Worm (Caenorhabditis elegans) whole organism, mixed stage, embryonic: ENCODE measurements around the gene noah-2.

Experiments used
- M03D4.4 ChIP-seq: sonication (generic microtip); optimal IDR thresholded peaks from 2 replicates; lab custom pipeline; 2017; ENCODE audit warnings: mild to moderate bottlenecking, missing genetic modification characterization, missing compliant biosample characterization
- bed-3 ChIP-seq: fragments of 200-800 bp; sonication (Bioruptor generic); optimal IDR thresholded peaks from 3 replicates; lab custom pipeline; 2018; ENCODE audit warnings: mild to moderate bottlenecking, missing genetic modification characterization, moderate library complexity, missing compliant biosample characterization
- blmp-1 ChIP-seq: fragments of 150-350 bp; optimal IDR thresholded peaks from 2 replicates; lab custom pipeline; 2014; ENCODE audit warnings: missing biosample characterization, missing genetic modification characterization
- ceh-39 ChIP-seq: fragments of 150-350 bp; optimal IDR thresholded peaks from 2 replicates; lab custom pipeline; 2014; ENCODE audit warnings: missing biosample characterization, missing genetic modification characterization
- ceh-43 ChIP-seq: fragments of 200-800 bp; sonication (Bioruptor generic); optimal IDR thresholded peaks from 2 replicates; lab custom pipeline; 2018; ENCODE audit warnings: mild to moderate bottlenecking, missing genetic modification characterization, moderate library complexity, missing compliant biosample characterization
- ceh-83 ChIP-seq: fragments of 200-800 bp; sonication (Bioruptor generic); optimal IDR thresholded peaks from 2 replicates; lab custom pipeline; 2018; ENCODE audit warnings: mild to moderate bottlenecking, missing genetic modification characterization, missing compliant biosample characterization
- cnd-1 ChIP-seq: fragments of 200-800 bp; sonication (Bioruptor generic); optimal IDR thresholded peaks from 2 replicates; lab custom pipeline; 2018; ENCODE audit warnings: mild to moderate bottlenecking, missing genetic modification characterization, missing compliant biosample characterization
- drap-1 ChIP-seq: fragments of 200-800 bp; sonication (Bioruptor generic); optimal IDR thresholded peaks from 3 replicates; lab custom pipeline; 2018; ENCODE audit warnings: mild to moderate bottlenecking, missing genetic modification characterization, missing compliant biosample characterization
- elt-1 ChIP-seq: sonication (generic microtip); optimal IDR thresholded peaks from 2 replicates; lab custom pipeline; 2017; ENCODE audit warnings: missing genetic modification characterization, mild to moderate bottlenecking, missing compliant biosample characterization, antibody characterized with exemption, moderate library complexity, borderline replicate concordance; ENCODE audit not compliant: insufficient read depth
- elt-3 ChIP-seq: fragments of 150-350 bp; optimal IDR thresholded peaks from 2 replicates; lab custom pipeline; 2014; ENCODE audit warnings: missing biosample characterization, missing genetic modification characterization
- flh-1 ChIP-seq: fragments of 200-800 bp; sonication (Bioruptor generic); optimal IDR thresholded peaks from 2 replicates; lab custom pipeline; 2018; ENCODE audit warnings: mild to moderate bottlenecking, missing genetic modification characterization, moderate library complexity, missing compliant biosample characterization
- ham-2 ChIP-seq: fragments of 200-800 bp; sonication (Bioruptor generic); optimal IDR thresholded peaks from 2 replicates; lab custom pipeline; 2018; ENCODE audit warnings: mild to moderate bottlenecking, missing genetic modification characterization, missing compliant biosample characterization
- hlh-1 ChIP-seq: fragments of 150-350 bp; optimal IDR thresholded peaks from 2 replicates; lab custom pipeline; 2014; ENCODE audit warnings: missing biosample characterization, missing genetic modification reagents, missing genetic modification characterization
- lin-13 ChIP-seq: fragments of 150-350 bp; optimal IDR thresholded peaks from 2 replicates; lab custom pipeline; 2014; ENCODE audit warnings: missing biosample characterization, missing genetic modification characterization
- lsy-2 ChIP-seq: fragments of 150-350 bp; optimal IDR thresholded peaks from 2 replicates; lab custom pipeline; 2014; ENCODE audit warnings: missing biosample characterization, missing genetic modification characterization
- mab-5 ChIP-seq: fragments of 150-350 bp; optimal IDR thresholded peaks from 2 replicates; lab custom pipeline; 2014; ENCODE audit warnings: missing biosample characterization, missing genetic modification characterization
- mls-2 ChIP-seq: sonication (generic microtip); optimal IDR thresholded peaks from 2 replicates; lab custom pipeline; 2016; ENCODE audit warnings: mild to moderate bottlenecking, missing genetic modification characterization, moderate library complexity, missing compliant biosample characterization
- nhr-12 ChIP-seq: fragments of 150-350 bp; optimal IDR thresholded peaks from 2 replicates; lab custom pipeline; 2014; ENCODE audit warnings: missing biosample characterization, missing genetic modification characterization
- nhr-2 ChIP-seq: fragments of 150-350 bp; optimal IDR thresholded peaks from 2 replicates; lab custom pipeline; 2014; ENCODE audit warnings: missing biosample characterization, missing genetic modification characterization
- nhr-237 ChIP-seq: fragments of 150-350 bp; optimal IDR thresholded peaks from 2 replicates; lab custom pipeline; 2014; ENCODE audit warnings: missing biosample characterization, missing genetic modification characterization
- nhr-28 ChIP-seq: fragments of 150-350 bp; optimal IDR thresholded peaks from 2 replicates; lab custom pipeline; 2014; ENCODE audit warnings: missing biosample characterization, missing genetic modification characterization
- pha-4 ChIP-seq: fragments of 150-350 bp; optimal IDR thresholded peaks from 2 replicates; lab custom pipeline; 2018; ENCODE audit warnings: missing biosample characterization, missing genetic modification reagents, missing genetic modification characterization
- sem-2 ChIP-seq: fragments of 200-800 bp; sonication (Bioruptor generic); optimal IDR thresholded peaks from 2 replicates; lab custom pipeline; 2018; ENCODE audit warnings: mild to moderate bottlenecking, missing genetic modification characterization, missing compliant biosample characterization
- snpc-4 ChIP-seq: fragments of 150-350 bp; optimal IDR thresholded peaks from 2 replicates; lab custom pipeline; 2014; ENCODE audit warnings: missing biosample characterization, missing genetic modification characterization
- sptf-1 ChIP-seq: sonication (generic microtip); optimal IDR thresholded peaks from 2 replicates; lab custom pipeline; 2017; ENCODE audit warnings: mild to moderate bottlenecking, missing genetic modification characterization, moderate library complexity, missing compliant biosample characterization
- tbx-8 ChIP-seq: fragments of 200-800 bp; sonication (Bioruptor generic); optimal IDR thresholded peaks from 2 replicates; lab custom pipeline; 2018; ENCODE audit warnings: mild to moderate bottlenecking, missing genetic modification characterization, moderate library complexity, missing compliant biosample characterization
- unc-39 ChIP-seq: fragments of 150-350 bp; optimal IDR thresholded peaks from 2 replicates; lab custom pipeline; 2014; ENCODE audit warnings: missing biosample characterization, missing genetic modification characterization
- unc-62 ChIP-seq: fragments of 150-350 bp; optimal IDR thresholded peaks from 2 replicates; lab custom pipeline; 2014; ENCODE audit warnings: missing biosample characterization, missing genetic modification reagents, missing genetic modification characterization
- zip-8 ChIP-seq: fragments of 150-350 bp; optimal IDR thresholded peaks from 2 replicates; lab custom pipeline; 2014; ENCODE audit warnings: missing biosample characterization, missing genetic modification characterization
- ztf-11 ChIP-seq: fragments of 150-350 bp; optimal IDR thresholded peaks from 2 replicates; lab custom pipeline; 2014; ENCODE audit warnings: missing biosample characterization, missing genetic modification characterization

The noah-2 gene

ce11 chrIV:14103054-14103453 lies 12.0 kb downstream of the noah-2 start, which contains the start of gene F52B11.5:
Gene F52B11.5 (minus strand): TSS chrIV:14103231.
- TF ChIP-seq nhr-12 (tag; lab: Kevin White, UChicago), result no peak
- TF ChIP-seq flh-1 (GFP tag; lab: Kevin White, UChicago), result no peak
- TF ChIP-seq ceh-43 (GFP tag; lab: Kevin White, UChicago), result no peak

- peak; percentile 34 for TF ChIP-seq blmp-1 (tag; lab: Kevin White, UChicago)
- no peak for TF ChIP-seq cnd-1 (tag; lab: Kevin White, UChicago)
- peak; percentile 90 for TF ChIP-seq ceh-39 (tag; lab: Kevin White, UChicago)
These were observed 13.7 kb downstream of the noah-2 start for ce11 chrIV:14104745-14105144.

- TF ChIP-seq cnd-1 (tag; lab: Kevin White, UChicago), result no peak
- TF ChIP-seq M03D4.4 (tag; lab: Kevin White, UChicago), result no peak
- TF ChIP-seq nhr-237 (tag; lab: Kevin White, UChicago), result no peak
- no peak for TF ChIP-seq sptf-1 (tag; lab: Kevin White, UChicago)
- TF ChIP-seq tbx-8 (GFP tag; lab: Kevin White, UChicago), result no peak
- TF ChIP-seq ztf-11 (tag; lab: Kevin White, UChicago), result no peak
- no peak for TF ChIP-seq snpc-4 (tag; lab: Kevin White, UChicago)
- no peak for TF ChIP-seq ham-2
- TF ChIP-seq ceh-83 (GFP tag; lab: Kevin White, UChicago), result no peak
- TF ChIP-seq flh-1 (GFP tag; lab: Kevin White, UChicago), result no peak
- no peak for TF ChIP-seq nhr-2 (tag; lab: Kevin White, UChicago)
- no peak for TF ChIP-seq zip-8
- no peak for TF ChIP-seq nhr-12 (tag; lab: Kevin White, UChicago)
- TF ChIP-seq elt-3 (tag; lab: Kevin White, UChicago), result no peak
- no peak for TF ChIP-seq mab-5
These were observed 15.2 kb downstream of the noah-2 start, which contains the start of gene ins-34 for ce11 chrIV:14106274-14106673. Gene ins-34 (plus strand): TSS chrIV:14106574.

ce11 chrIV:14107647-14108046 lies 16.6 kb downstream of the noah-2 start:
- TF ChIP-seq mls-2 (no peak), blmp-1 (tag; lab: Kevin White, UChicago) (no peak), flh-1 (GFP tag; lab: Kevin White, UChicago) (no peak), sem-2 (GFP tag; lab: Kevin White, UChicago) (no peak)

- TF ChIP-seq nhr-2 (tag; lab: Kevin White, UChicago), result no peak
- TF ChIP-seq bed-3 (GFP tag; lab: Kevin White, UChicago), result no peak
- TF ChIP-seq sptf-1 (tag; lab: Kevin White, UChicago), result no peak
- TF ChIP-seq ceh-43 (GFP tag; lab: Kevin White, UChicago), result no peak
- TF ChIP-seq ztf-11 (tag; lab: Kevin White, UChicago), result no peak
- TF ChIP-seq zip-8, result no peak
- no peak for TF ChIP-seq mls-2
- no peak for TF ChIP-seq lin-13 (tag; lab: Kevin White, UChicago)
These were observed 22.6 kb downstream of the noah-2 start for ce11 chrIV:14113621-14114020.

- TF ChIP-seq zip-8 (no peak), nhr-12 (tag; lab: Kevin White, UChicago) (no peak), M03D4.4 (tag; lab: Kevin White, UChicago) (no peak), unc-39 (tag; lab: Kevin White, UChicago) (no peak), lsy-2 (tag; lab: Kevin White, UChicago) (no peak), mls-2 (no peak)
These were observed 23.3 kb downstream of the noah-2 start for ce11 chrIV:14114357-14114756.

ce11 chrIV:14115045-14115444 lies 24.0 kb downstream of the noah-2 start:
- TF ChIP-seq nhr-28 (tag; lab: Kevin White, UChicago) (no peak), drap-1 (no peak), elt-1 (no peak), pha-4 (no peak), M03D4.4 (tag; lab: Kevin White, UChicago) (no peak), cnd-1 (tag; lab: Kevin White, UChicago) (no peak), unc-39 (tag; lab: Kevin White, UChicago) (no peak), hlh-1 (tag; lab: Kevin White, UChicago) (no peak), ceh-83 (GFP tag; lab: Kevin White, UChicago) (no peak), ceh-43 (GFP tag; lab: Kevin White, UChicago) (no peak), unc-62 (GFP tag; lab: Kevin White, UChicago) (no peak), lin-13 (tag; lab: Kevin White, UChicago) (no peak), blmp-1 (tag; lab: Kevin White, UChicago) (no peak), bed-3 (GFP tag; lab: Kevin White, UChicago) (no peak), flh-1 (GFP tag; lab: Kevin White, UChicago) (no peak), lsy-2 (tag; lab: Kevin White, UChicago) (no peak), sem-2 (GFP tag; lab: Kevin White, UChicago) (no peak)
